Fruit fly (Drosophila melanogaster) whole organism, embryonic: Measurements from ENCODE around the gene e.

ENCODE experiments used
- B-H2 ChIP-seq: fragments of 200-800 bp; sonication (Bioruptor generic); optimal IDR thresholded peaks from 2 replicates; lab custom pipeline; 2018; ENCODE audit warnings: missing biosample characterization, mild to moderate bottlenecking, missing genetic modification characterization
- CG10321 ChIP-seq: fragments of 200-800 bp; sonication (Bioruptor generic); IDR thresholded peaks from 2 replicates; pipeline ENCODE4 v1.3.6; 2022; ENCODE audit warnings: missing biosample characterization, missing genetic modification characterization
- CG10543 ChIP-seq: fragments of 200-800 bp; sonication (Bioruptor generic); optimal IDR thresholded peaks from 3 replicates; lab custom pipeline; 2017; ENCODE audit warnings: missing biosample characterization, mild to moderate bottlenecking, missing genetic modification characterization, moderate library complexity
- CG10654 ChIP-seq: fragments of 200-800 bp; sonication (Bioruptor generic); optimal IDR thresholded peaks from 2 replicates; lab custom pipeline; 2016; ENCODE audit warnings: missing biosample characterization, missing genetic modification characterization
- CG11093 ChIP-seq: fragments of 200-800 bp; sonication (Bioruptor generic); IDR thresholded peaks from 3 replicates; pipeline ENCODE4 v1.3.6; 2022; ENCODE audit warnings: missing biosample characterization, missing genetic modification characterization
- CG1233 ChIP-seq: fragments of 200-800 bp; sonication (Bioruptor generic); optimal IDR thresholded peaks from 4 replicates; lab custom pipeline; 2018; ENCODE audit warnings: missing biosample characterization, mild to moderate bottlenecking, missing genetic modification characterization
- CG12769 ChIP-seq: fragments of 200-800 bp; sonication (Bioruptor generic); optimal IDR thresholded peaks from 2 replicates; lab custom pipeline; 2019; ENCODE audit warnings: missing biosample characterization, mild to moderate bottlenecking, missing genetic modification characterization, moderate library complexity
- CG12942 ChIP-seq: fragments of 200-800 bp; sonication (Bioruptor generic); optimal IDR thresholded peaks from 3 replicates; lab custom pipeline; 2016; ENCODE audit warnings: missing biosample characterization, missing genetic modification characterization
- CG13894 ChIP-seq: fragments of 200-800 bp; sonication (Bioruptor generic); optimal IDR thresholded peaks from 3 replicates; lab custom pipeline; 2018; ENCODE audit warnings: missing biosample characterization, mild to moderate bottlenecking, missing genetic modification characterization, moderate library complexity
- CG15601 ChIP-seq: fragments of 200-800 bp; sonication (Bioruptor generic); optimal IDR thresholded peaks from 3 replicates; lab custom pipeline; 2019; ENCODE audit warnings: missing biosample characterization, mild to moderate bottlenecking, missing genetic modification characterization, moderate library complexity
- CG16779 ChIP-seq: fragments of 200-800 bp; sonication (Bioruptor generic); IDR thresholded peaks from 2 replicates; pipeline ENCODE4 v1.3.6; 2022; ENCODE audit warnings: missing biosample characterization, missing genetic modification characterization
- CG16863 ChIP-seq: fragments of 200-800 bp; sonication (Bioruptor generic); optimal IDR thresholded peaks from 3 replicates; lab custom pipeline; 2016; ENCODE audit warnings: missing biosample characterization, missing genetic modification characterization
- CG17612 ChIP-seq: fragments of 200-800 bp; sonication (Bioruptor generic); IDR thresholded peaks from 2 replicates; pipeline ENCODE4 v1.3.6; 2022; ENCODE audit warnings: missing biosample characterization, missing genetic modification characterization
- CG17802 ChIP-seq: fragments of 200-800 bp; sonication (Bioruptor generic); optimal IDR thresholded peaks from 2 replicates; lab custom pipeline; 2018; ENCODE audit warnings: missing biosample characterization, mild to moderate bottlenecking, missing genetic modification characterization, moderate library complexity
- CG17912 ChIP-seq: fragments of 200-800 bp; sonication (Bioruptor generic); optimal IDR thresholded peaks from 2 replicates; lab custom pipeline; 2018; ENCODE audit warnings: missing biosample characterization, mild to moderate bottlenecking, missing genetic modification characterization
- CG2712 ChIP-seq: fragments of 200-800 bp; optimal IDR thresholded peaks from 3 replicates; lab custom pipeline; 2019; ENCODE audit warnings: missing biosample characterization, mild to moderate bottlenecking, missing genetic modification characterization, moderate library complexity
- CG30020 ChIP-seq: fragments of 200-800 bp; optimal IDR thresholded peaks from 2 replicates; lab custom pipeline; 2019; ENCODE audit warnings: missing biosample characterization, mild to moderate bottlenecking, missing genetic modification characterization, moderate library complexity
- CG33213 ChIP-seq: fragments of 200-800 bp; sonication (Bioruptor generic); optimal IDR thresholded peaks from 3 replicates; lab custom pipeline; 2016; ENCODE audit warnings: missing biosample characterization, missing genetic modification characterization
- CG4282 ChIP-seq: fragments of 200-800 bp; sonication (Bioruptor generic); optimal IDR thresholded peaks from 2 replicates; lab custom pipeline; 2016; ENCODE audit warnings: missing biosample characterization, missing genetic modification characterization
- CG43689 ChIP-seq: fragments of 200-800 bp; sonication (Bioruptor generic); IDR thresholded peaks from 2 replicates; pipeline ENCODE4 v1.3.6; 2022; ENCODE audit warnings: missing biosample characterization, missing genetic modification characterization
- CG7745 ChIP-seq: fragments of 200-800 bp; sonication (Bioruptor generic); optimal IDR thresholded peaks from 2 replicates; lab custom pipeline; 2018; ENCODE audit warnings: missing biosample characterization, mild to moderate bottlenecking, missing genetic modification characterization, moderate library complexity
- CG9817 ChIP-seq: fragments of 200-800 bp; sonication (Bioruptor generic); optimal IDR thresholded peaks from 2 replicates; lab custom pipeline; 2018; ENCODE audit warnings: missing biosample characterization, mild to moderate bottlenecking, missing genetic modification characterization, moderate library complexity
- Chrac-16 ChIP-seq: fragments of 200-800 bp; sonication (Bioruptor generic); optimal IDR thresholded peaks from 3 replicates; lab custom pipeline; 2016; ENCODE audit warnings: missing biosample characterization, missing genetic modification characterization
- Eip74EF ChIP-seq, 2 experiments: fragments of 200-800 bp in 1 of 2; fragments of >200 bp in 1 of 2; sonication (Bioruptor generic) in 1 of 2; optimal IDR thresholded peaks; 2 replicates each; lab custom pipeline; 2017 to 2019; ENCODE audit warnings: missing biosample characterization in 2 of 2, missing genetic modification characterization in 2 of 2, mild to moderate bottlenecking in 1 of 2, moderate library complexity in 1 of 2
- Elba2 ChIP-seq: fragments of 200-800 bp; sonication (Bioruptor generic); optimal IDR thresholded peaks from 3 replicates; lab custom pipeline; 2016; ENCODE audit warnings: missing biosample characterization, missing genetic modification characterization
- Ets65A ChIP-seq: fragments of 200-800 bp; sonication (Bioruptor generic); peaks from one replicate; lab custom pipeline; 2016; ENCODE audit warnings: missing biosample characterization, missing genetic modification characterization
- HmgD ChIP-seq: fragments of 200-800 bp; sonication (Bioruptor generic); optimal IDR thresholded peaks from 3 replicates; lab custom pipeline; 2016; ENCODE audit warnings: missing biosample characterization, missing genetic modification characterization
- Nf-YB ChIP-seq: fragments of 200-800 bp; sonication (Bioruptor generic); optimal IDR thresholded peaks from 3 replicates; lab custom pipeline; 2019; ENCODE audit warnings: missing biosample characterization, mild to moderate bottlenecking, missing genetic modification characterization, moderate library complexity
- Poxn ChIP-seq: fragments of 200-800 bp; sonication (Bioruptor generic); IDR thresholded peaks from 2 replicates; pipeline ENCODE4 v1.3.6; 2022; ENCODE audit warnings: missing biosample characterization, missing genetic modification characterization
- Taf1 ChIP-seq: fragments of 200-800 bp; sonication (Bioruptor generic); IDR thresholded peaks from 2 replicates; pipeline ENCODE4 v1.3.6; 2022; ENCODE audit warnings: missing biosample characterization, missing genetic modification characterization
- cg ChIP-seq: fragments of 200-800 bp; sonication (Bioruptor generic); optimal IDR thresholded peaks from 3 replicates; lab custom pipeline; 2019; ENCODE audit warnings: missing biosample characterization, mild to moderate bottlenecking, missing genetic modification characterization, moderate library complexity
- chinmo ChIP-seq: fragments of 200-800 bp; sonication (Bioruptor generic); IDR thresholded peaks from 4 replicates; pipeline ENCODE4 v1.3.6; 2022; ENCODE audit warnings: missing biosample characterization, missing genetic modification characterization; ENCODE audit not compliant: partially characterized antibody
- da ChIP-seq: fragments of 200-800 bp; sonication (Bioruptor generic); optimal IDR thresholded peaks from 2 replicates; lab custom pipeline; 2016; ENCODE audit warnings: missing biosample characterization, missing genetic modification characterization
- disco-r ChIP-seq: fragments of 200-800 bp; sonication (Bioruptor generic); optimal IDR thresholded peaks from 2 replicates; lab custom pipeline; 2016; ENCODE audit warnings: missing biosample characterization, missing genetic modification characterization
- dm ChIP-seq: fragments of 200-800 bp; sonication (Bioruptor generic); optimal IDR thresholded peaks from 3 replicates; lab custom pipeline; 2016; ENCODE audit warnings: missing biosample characterization, missing genetic modification characterization
- eve ChIP-seq, 2 experiments: fragments of >200 bp; optimal IDR thresholded peaks; 2 replicates each; lab custom pipeline; 2017; ENCODE audit warnings: missing biosample characterization in 2 of 2, missing genetic modification characterization in 2 of 2
- gce ChIP-seq: fragments of 200-800 bp; sonication (Bioruptor generic); IDR thresholded peaks from 3 replicates; pipeline ENCODE4 v1.3.6; 2022; ENCODE audit warnings: missing biosample characterization, missing genetic modification characterization
- gfzf ChIP-seq: fragments of 200-800 bp; sonication (Bioruptor generic); optimal IDR thresholded peaks from 2 replicates; lab custom pipeline; 2016; ENCODE audit warnings: missing biosample characterization, mild to moderate bottlenecking, missing genetic modification characterization, moderate library complexity
- lbe ChIP-seq: fragments of 200-800 bp; sonication (Bioruptor generic); optimal IDR thresholded peaks from 2 replicates; lab custom pipeline; 2016; ENCODE audit warnings: missing biosample characterization, mild to moderate bottlenecking, missing genetic modification characterization
- rib ChIP-seq: fragments of 200-800 bp; sonication (Bioruptor generic); IDR thresholded peaks from 2 replicates; pipeline ENCODE4 v1.3.6; 2022; ENCODE audit warnings: missing biosample characterization, missing genetic modification characterization
- shn ChIP-seq: fragments of 200-800 bp; sonication (Bioruptor generic); optimal IDR thresholded peaks from 3 replicates; lab custom pipeline; 2016; ENCODE audit warnings: missing biosample characterization, missing genetic modification characterization
- slp2 ChIP-seq: fragments of 200-800 bp; sonication (Bioruptor generic); optimal IDR thresholded peaks from 2 replicates; lab custom pipeline; 2016; ENCODE audit warnings: missing biosample characterization, missing genetic modification characterization
- sqz ChIP-seq: fragments of 200-800 bp; sonication (Bioruptor generic); optimal IDR thresholded peaks from 3 replicates; lab custom pipeline; 2018; ENCODE audit warnings: missing biosample characterization, mild to moderate bottlenecking, missing genetic modification characterization
- sr ChIP-seq: fragments of 200-800 bp; sonication (Bioruptor generic); IDR thresholded peaks from 3 replicates; pipeline ENCODE4 v1.3.6; 2022; ENCODE audit warnings: missing biosample characterization, missing genetic modification characterization
- vvl ChIP-seq: fragments of 200-800 bp; sonication (Bioruptor generic); IDR thresholded peaks from 2 replicates; pipeline ENCODE4 v1.3.6; 2022; ENCODE audit warnings: missing biosample characterization, missing genetic modification characterization

e gene

dm6 chr3R:21186606-21187393, 50.2 kb downstream of the e start (continued):
- no peak for TF ChIP-seq CG30020 (tag; lab: Kevin White, UChicago)
- no peak for TF ChIP-seq Elba2 (GFP tag; lab: Kevin White, UChicago)

- TF ChIP-seq slp2 (GFP tag; lab: Kevin White, UChicago) = no peak
- no peak for TF ChIP-seq da (GFP tag; lab: Kevin White, UChicago)
- no peak for TF ChIP-seq CG2712 (tag; lab: Kevin White, UChicago)
- TF ChIP-seq CG13894 = peak; percentile 66
- peak; percentile 29 for TF ChIP-seq CG10543
- TF ChIP-seq eve (GFP tag; optimal IDR thresholded peaks at IDR 0.05; lab: Kevin White, UChicago) = peak in 1 of 2 experiments; percentile 47
- 0 out of 3 replicates have a peak, but pooled peaks have one; percentile 16 for TF ChIP-seq sr
- TF ChIP-seq B-H2 = peak; percentile 21
- TF ChIP-seq CG12769 = peak; percentile 11
- TF ChIP-seq rib (GFP tag; lab: Robert Waterston, UW) = peak; percentile 70; the same call in 1 of the 2 replicates
- no peak for TF ChIP-seq Ets65A (GFP tag; lab: Kevin White, UChicago)
- TF ChIP-seq Eip74EF (GFP tag; optimal IDR thresholded peaks at IDR 0.05; lab: Kevin White, UChicago) = no peak
- TF ChIP-seq chinmo (GFP tag; lab: Robert Waterston, UW) = 0 out of 4 replicates have a peak, but pooled peaks have one; percentile 31
- TF ChIP-seq vvl (GFP tag; lab: Robert Waterston, UW) = 0 out of 2 replicates have a peak, but pooled peaks have one; percentile 17
- TF ChIP-seq CG10321 = no peak
These were observed 51.3 kb downstream of the e start for dm6 chr3R:21185655-21186054.

DNA sequence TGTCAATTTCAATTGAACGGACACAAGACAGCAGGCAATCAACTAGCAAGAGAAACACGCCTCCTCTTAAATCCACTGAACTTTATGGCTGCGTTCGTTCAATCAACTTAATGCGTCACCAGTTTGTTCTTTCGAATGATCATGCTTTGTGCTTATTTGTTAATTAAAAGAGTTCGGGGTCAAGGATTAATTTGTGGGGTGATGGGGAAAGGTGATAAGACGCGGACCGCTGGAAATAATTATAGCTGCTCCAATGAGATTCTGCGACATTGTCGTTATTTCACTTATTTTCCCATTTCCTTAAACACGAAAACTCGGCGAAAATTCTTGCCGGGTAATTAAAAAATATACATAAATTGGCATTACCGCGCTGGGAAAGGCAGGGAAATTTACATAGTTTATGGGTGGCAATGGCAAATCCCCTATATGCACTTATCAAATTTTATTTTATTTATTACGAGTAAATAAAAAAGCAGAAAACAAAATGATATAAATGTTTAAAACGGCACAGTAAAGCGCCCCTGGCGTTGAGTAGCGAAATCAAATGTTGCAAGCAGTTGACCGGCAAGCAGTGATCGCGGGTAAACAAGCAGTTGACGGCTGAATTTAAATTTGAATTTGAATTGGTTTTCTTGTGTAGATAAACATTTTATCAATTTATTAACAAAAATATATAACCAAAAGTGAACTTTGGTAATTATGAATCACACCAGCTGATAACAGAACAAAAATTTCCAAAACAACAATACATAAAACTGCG, 52.4 kb downstream of the e start:
- TF ChIP-seq gce (GFP tag; lab: Robert Waterston, UW) (no peak), sqz (peak; percentile 79), disco-r (GFP tag; lab: Kevin White, UChicago) (peak; percentile 56), lbe (GFP tag; lab: Kevin White, UChicago) (no peak), CG9817 (tag; lab: Kevin White, UChicago) (peak; percentile 73), CG43689 (GFP tag; lab: Robert Waterston, UW) (no peak), Poxn (GFP tag; lab: Robert Waterston, UW) (no peak), Nf-YB (GFP tag; lab: Kevin White, UChicago) (peak; percentile 31), shn (GFP tag; lab: Kevin White, UChicago) (peak; percentile 83), dm (GFP tag; lab: Kevin White, UChicago) (peak; percentile 66), CG1233 (GFP tag; lab: Kevin White, UChicago) (peak; percentile 72), CG17912 (GFP tag; lab: Kevin White, UChicago) (peak; percentile 81), CG17612 (GFP tag; lab: Robert Waterston, UW) (0 out of 2 replicates have a peak, but pooled peaks have one; percentile 21), HmgD (GFP tag; lab: Kevin White, UChicago) (peak; percentile 70), CG33213 (GFP tag; lab: Kevin White, UChicago) (peak; percentile 86), CG15601 (tag; lab: Kevin White, UChicago) (peak; percentile 71), CG7745 (tag; lab: Kevin White, UChicago) (no peak), CG16779 (peak; percentile 55; the same call in 1 of the 2 replicates), cg (no peak), vvl (GFP tag; lab: Robert Waterston, UW) (peak; percentile 90), CG17802 (tag; lab: Kevin White, UChicago) (peak; percentile 63), gfzf (GFP tag; lab: Kevin White, UChicago) (peak; percentile 1), CG11093 (GFP tag; lab: Robert Waterston, UW) (no peak), Taf1 (GFP tag; lab: Robert Waterston, UW) (no peak), Chrac-16 (GFP tag; lab: Kevin White, UChicago) (peak; percentile 65), CG12942 (GFP tag; lab: Kevin White, UChicago) (peak; percentile 40), CG10654 (GFP tag; lab: Kevin White, UChicago) (peak; percentile 34), CG16863 (GFP tag; lab: Kevin White, UChicago) (peak; percentile 65), CG4282 (no peak), Eip74EF (GFP tag; optimal IDR thresholded peaks at IDR 0.05; lab: Kevin White, UChicago) (peak in 1 of 2 experiments; percentile 93)
